Worm (Caenorhabditis elegans) whole organism, L2 larva: ENCODE data around the gene nish-1.
A peak's percentile ranks its signal among the peaks of the same experiment; 100 is the strongest.

Source experiments
- F13H6.1 ChIP-seq: sonication (generic microtip); optimal IDR thresholded peaks from 2 replicates; lab custom pipeline; 2016; ENCODE audit warnings: missing genetic modification characterization, missing compliant biosample characterization
- R02D3.7 ChIP-seq: fragments of 150-350 bp; optimal IDR thresholded peaks from 2 replicates; lab custom pipeline; 2014; ENCODE audit warnings: missing biosample characterization, missing genetic modification characterization
- aly-2 ChIP-seq: fragments of 150-350 bp; optimal IDR thresholded peaks from 2 replicates; lab custom pipeline; 2014; ENCODE audit warnings: missing biosample characterization, missing genetic modification characterization
- ama-1 ChIP-seq: fragments of 150-350 bp; optimal IDR thresholded peaks from 2 replicates; lab custom pipeline; 2018; ENCODE audit warnings: inconsistent platforms
- ceh-16 ChIP-seq: fragments of 150-350 bp; optimal IDR thresholded peaks from 2 replicates; lab custom pipeline; 2014; ENCODE audit warnings: missing biosample characterization, missing genetic modification characterization
- egl-27 ChIP-seq: sonication (generic microtip); optimal IDR thresholded peaks from 3 replicates; lab custom pipeline; 2017; ENCODE audit warnings: missing biosample characterization, missing genetic modification reagents, missing genetic modification characterization
- elt-3 ChIP-seq: sonication (generic microtip); optimal IDR thresholded peaks from 2 replicates; lab custom pipeline; 2017; ENCODE audit warnings: missing biosample characterization, missing genetic modification characterization
- lin-11 ChIP-seq: fragments of 150-350 bp; sonication (generic microtip); optimal IDR thresholded peaks from 2 replicates; lab custom pipeline; 2014; ENCODE audit warnings: missing biosample characterization, missing genetic modification characterization, inconsistent platforms, mixed read lengths
- mab-5 ChIP-seq: fragments of 150-350 bp; optimal IDR thresholded peaks from 2 replicates; lab custom pipeline; 2014; ENCODE audit warnings: missing biosample characterization, missing genetic modification characterization
- nhr-12 ChIP-seq: fragments of 150-350 bp; optimal IDR thresholded peaks from 2 replicates; lab custom pipeline; 2014; ENCODE audit warnings: missing biosample characterization, missing genetic modification characterization
- nhr-25 ChIP-seq: fragments of 150-350 bp; sonication (generic microtip); optimal IDR thresholded peaks from 3 replicates; lab custom pipeline; 2014; ENCODE audit warnings: missing biosample characterization, missing genetic modification characterization
- unc-62 ChIP-seq: fragments of 150-350 bp; optimal IDR thresholded peaks from 2 replicates; lab custom pipeline; 2014; ENCODE audit warnings: missing biosample characterization, missing genetic modification reagents, missing genetic modification characterization
- ztf-11 ChIP-seq: sonication (generic microtip); optimal IDR thresholded peaks from 2 replicates; lab custom pipeline; 2017; ENCODE audit warnings: missing biosample characterization, missing genetic modification characterization

DNA sequence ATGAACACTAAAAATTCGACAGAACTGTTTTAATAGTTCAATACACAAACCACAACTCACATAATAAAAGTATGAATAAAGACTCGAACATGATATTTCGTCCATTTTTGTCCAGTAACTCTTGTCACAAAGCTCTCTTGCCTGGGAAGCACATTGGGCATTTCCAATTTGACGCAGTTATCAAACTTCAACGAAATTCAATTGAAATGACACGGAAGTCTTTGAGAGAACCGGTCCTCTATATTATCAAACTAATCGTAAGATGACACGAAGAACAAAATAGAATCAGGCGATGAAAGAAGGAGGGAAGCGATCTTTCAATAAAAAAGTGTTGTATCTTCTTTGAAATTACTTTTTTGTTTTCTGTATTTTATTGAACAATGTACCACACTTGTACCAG, 9.1 kb upstream of the nish-1 start, which contains the start of gene T11G6.3:
- TF ChIP-seq ama-1 (lab: Kevin White, UChicago) (no peak), elt-3 (tag; lab: Kevin White, UChicago) (no peak), ztf-11 (tag; lab: Kevin White, UChicago) (no peak), R02D3.7 (no peak), ceh-16 (tag; lab: Kevin White, UChicago) (no peak), nhr-25 (tag; lab: Kevin White, UChicago) (peak; percentile 25), aly-2 (no peak), nhr-12 (tag; lab: Kevin White, UChicago) (no peak), F13H6.1 (tag; lab: Kevin White, UChicago) (no peak), unc-62 (GFP tag; lab: Kevin White, UChicago) (no peak), lin-11 (tag; lab: Kevin White, UChicago) (no peak), mab-5 (tag; lab: Kevin White, UChicago) (no peak), egl-27 (no peak)
